Fruit fly (Drosophila melanogaster) whole organism, wandering third instar larva: ENCODE results near the gene CG15803.

Experiments used
- CrebA ChIP-seq: fragments of 200-800 bp; sonication (Bioruptor generic); optimal IDR thresholded peaks from 2 replicates; lab custom pipeline; 2016; ENCODE audit warnings: missing biosample characterization, mild to moderate bottlenecking, missing genetic modification characterization, borderline replicate concordance
- Hr83 ChIP-seq: fragments of 200-300 bp; sonication (Bioruptor generic); optimal IDR thresholded peaks from 2 replicates; lab custom pipeline; 2016; ENCODE audit warnings: missing biosample characterization, mild to moderate bottlenecking, missing genetic modification characterization, moderate library complexity; ENCODE audit not compliant: poor library complexity, severe bottlenecking
- Jra ChIP-seq: sonication (Bioruptor generic); optimal IDR thresholded peaks from 2 replicates; lab custom pipeline; 2016; ENCODE audit warnings: missing biosample characterization, missing genetic modification characterization
- Mio ChIP-seq: sonication (Bioruptor generic); optimal IDR thresholded peaks from 2 replicates; lab custom pipeline; 2016; ENCODE audit warnings: missing biosample characterization, missing genetic modification characterization
- br ChIP-seq: fragments of 200-800 bp; sonication (Bioruptor generic); optimal IDR thresholded peaks from 2 replicates; lab custom pipeline; 2016; ENCODE audit warnings: missing biosample characterization, missing genetic modification characterization
- lola ChIP-seq: fragments of >200 bp; optimal IDR thresholded peaks from 2 replicates; lab custom pipeline; 2017; ENCODE audit warnings: missing biosample characterization, missing genetic modification characterization
- rgr ChIP-seq: fragments of 200-800 bp; sonication (Bioruptor generic); optimal IDR thresholded peaks from 3 replicates; lab custom pipeline; 2016; ENCODE audit warnings: missing biosample characterization, mild to moderate bottlenecking, missing genetic modification characterization
- tai ChIP-seq: sonication (Bioruptor generic); optimal IDR thresholded peaks from 2 replicates; lab custom pipeline; 2016; ENCODE audit warnings: missing biosample characterization, missing genetic modification characterization
- usp ChIP-seq: fragments of >200 bp; optimal IDR thresholded peaks from 2 replicates; lab custom pipeline; 2017; ENCODE audit warnings: missing biosample characterization, missing genetic modification characterization

DNA sequence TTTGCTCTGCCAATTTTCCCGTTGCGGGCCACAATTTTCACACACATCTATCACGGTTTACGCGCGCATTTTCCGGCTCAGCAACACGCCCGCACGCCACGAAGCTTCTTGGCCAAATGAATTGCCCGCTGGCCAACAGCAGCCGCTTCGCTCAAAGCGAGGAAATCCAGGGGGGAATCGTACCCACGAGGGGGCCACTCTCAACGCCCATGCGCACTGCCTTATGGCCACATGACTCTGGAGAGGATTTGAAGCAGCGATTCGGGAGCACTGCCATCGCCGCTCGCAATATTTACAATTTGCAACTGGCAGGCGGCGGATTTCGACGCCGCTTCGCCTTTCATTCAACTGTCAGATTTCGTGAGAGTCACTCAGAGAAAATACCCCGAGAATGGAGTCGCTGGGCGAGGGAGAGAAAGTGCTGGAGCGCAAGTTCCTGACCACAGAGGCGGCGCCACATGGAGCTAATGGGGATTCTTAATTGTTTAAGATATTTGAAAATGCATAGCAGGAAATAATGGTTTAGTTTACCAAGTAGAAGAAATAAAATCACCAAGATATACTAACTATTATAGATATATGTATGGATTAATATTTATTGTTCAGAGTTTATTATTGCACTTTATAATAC is at the start of gene CG15803:
- TF ChIP-seq Jra (no peak), usp (GFP tag; lab: Kevin White, UChicago) (no peak), CrebA (GFP tag; lab: Kevin White, UChicago) (no peak), rgr (GFP tag; lab: Kevin White, UChicago) (no peak), Hr83 (no peak), tai (GFP tag; lab: Kevin White, UChicago) (no peak), br (GFP tag; lab: Kevin White, UChicago) (no peak), lola (GFP tag; lab: Kevin White, UChicago) (no peak), Mio (GFP tag; lab: Kevin White, UChicago) (no peak)
